Worm (Caenorhabditis elegans) whole organism, late embryonic: Measurements from ENCODE around the gene F10B5.2.

ENCODE experiments used
- C08G9.2 ChIP-seq: sonication (generic microtip); optimal IDR thresholded peaks from 2 replicates; lab custom pipeline; 2016; ENCODE audit warnings: mild to moderate bottlenecking, missing genetic modification characterization, moderate library complexity, missing compliant biosample characterization
- C38D4.7 ChIP-seq: fragments of 200-800 bp; sonication (Bioruptor generic); optimal IDR thresholded peaks from 2 replicates; lab custom pipeline; 2018; ENCODE audit warnings: mild to moderate bottlenecking, missing genetic modification characterization, moderate library complexity, missing compliant biosample characterization
- F13H6.1 ChIP-seq: sonication (generic microtip); optimal IDR thresholded peaks from 2 replicates; lab custom pipeline; 2016; ENCODE audit warnings: missing genetic modification characterization, missing compliant biosample characterization
- K09A11.1 ChIP-seq: sonication (generic microtip); optimal IDR thresholded peaks from 2 replicates; lab custom pipeline; 2017; ENCODE audit warnings: antibody characterized with exemption, mild to moderate bottlenecking, missing genetic modification characterization, missing compliant biosample characterization; ENCODE audit not compliant: insufficient read depth
- T23F11.4 ChIP-seq: fragments of 200-800 bp; sonication (Bioruptor generic); optimal IDR thresholded peaks from 2 replicates; lab custom pipeline; 2018; ENCODE audit warnings: mild to moderate bottlenecking, missing genetic modification characterization, missing compliant biosample characterization
- ahr-1 ChIP-seq: sonication (generic microtip); optimal IDR thresholded peaks from 2 replicates; lab custom pipeline; 2016; ENCODE audit warnings: missing genetic modification characterization, missing compliant biosample characterization
- ama-1 ChIP-seq: fragments of 150-350 bp; optimal IDR thresholded peaks from 2 replicates; lab custom pipeline; 2014
- ceh-14 ChIP-seq: sonication (generic microtip); optimal IDR thresholded peaks from 2 replicates; lab custom pipeline; 2016; ENCODE audit warnings: missing genotype, missing genetic modification characterization, missing compliant biosample characterization
- ceh-18 ChIP-seq: sonication (generic microtip); optimal IDR thresholded peaks from 2 replicates; lab custom pipeline; 2016; ENCODE audit warnings: missing genetic modification characterization, missing compliant biosample characterization
- ceh-2 ChIP-seq: sonication (generic microtip); optimal IDR thresholded peaks from 2 replicates; lab custom pipeline; 2016; ENCODE audit warnings: missing genotype, missing genetic modification characterization, missing compliant biosample characterization
- ceh-22 ChIP-seq: sonication (generic microtip); optimal IDR thresholded peaks from 2 replicates; lab custom pipeline; 2017; ENCODE audit warnings: missing biosample characterization, missing genetic modification characterization
- ceh-31 ChIP-seq: sonication (generic microtip); optimal IDR thresholded peaks from 2 replicates; lab custom pipeline; 2016; ENCODE audit warnings: missing genetic modification characterization, missing compliant biosample characterization
- ceh-34 ChIP-seq: sonication (generic microtip); optimal IDR thresholded peaks from 2 replicates; lab custom pipeline; 2016; ENCODE audit warnings: mild to moderate bottlenecking, missing genetic modification characterization, missing compliant biosample characterization
- ceh-48 ChIP-seq: sonication (generic microtip); optimal IDR thresholded peaks from 2 replicates; lab custom pipeline; 2016; ENCODE audit warnings: missing genetic modification characterization, inconsistent platforms, missing compliant biosample characterization
- ceh-6 ChIP-seq: fragments of 200-800 bp; sonication (Bioruptor generic); optimal IDR thresholded peaks from 2 replicates; lab custom pipeline; 2018; ENCODE audit warnings: mild to moderate bottlenecking, missing genetic modification characterization, missing compliant biosample characterization
- ceh-9 ChIP-seq: sonication (generic microtip); optimal IDR thresholded peaks from 2 replicates; lab custom pipeline; 2016; ENCODE audit warnings: mild to moderate bottlenecking, missing genetic modification characterization, inconsistent platforms, missing compliant biosample characterization
- che-1 ChIP-seq: sonication (generic microtip); optimal IDR thresholded peaks from 2 replicates; lab custom pipeline; 2016; ENCODE audit warnings: mild to moderate bottlenecking, missing genetic modification characterization, missing compliant biosample characterization
- dve-1 ChIP-seq: sonication (generic microtip); optimal IDR thresholded peaks from 2 replicates; lab custom pipeline; 2017; ENCODE audit warnings: antibody characterized with exemption, mild to moderate bottlenecking, missing genetic modification characterization, missing compliant biosample characterization
- elt-2 ChIP-seq: sonication (generic microtip); optimal IDR thresholded peaks from 2 replicates; lab custom pipeline; 2016; ENCODE audit warnings: missing genetic modification reagents, missing genetic modification characterization, missing compliant biosample characterization
- ets-4 ChIP-seq: sonication (generic microtip); optimal IDR thresholded peaks from 2 replicates; lab custom pipeline; 2016; ENCODE audit warnings: missing genetic modification characterization, missing compliant biosample characterization
- fax-1 ChIP-seq: sonication (generic microtip); optimal IDR thresholded peaks from 2 replicates; lab custom pipeline; 2016; ENCODE audit warnings: missing genotype, missing genetic modification characterization, missing compliant biosample characterization
- hlh-13 ChIP-seq: fragments of 200-800 bp; sonication (Bioruptor generic); optimal IDR thresholded peaks from 2 replicates; lab custom pipeline; 2018; ENCODE audit warnings: mild to moderate bottlenecking, missing genetic modification characterization, missing compliant biosample characterization
- hlh-6 ChIP-seq: sonication (generic microtip); optimal IDR thresholded peaks from 2 replicates; lab custom pipeline; 2016; ENCODE audit warnings: missing genotype, missing genetic modification characterization, missing compliant biosample characterization
- hlh-8 ChIP-seq: sonication (generic microtip); optimal IDR thresholded peaks from 2 replicates; lab custom pipeline; 2016; ENCODE audit warnings: missing genotype, missing genetic modification characterization, missing compliant biosample characterization
- lim-6 ChIP-seq: sonication (generic microtip); optimal IDR thresholded peaks from 2 replicates; lab custom pipeline; 2016; ENCODE audit warnings: missing genetic modification characterization, missing compliant biosample characterization
- lin-11 ChIP-seq: fragments of 200-800 bp; sonication (Bioruptor generic); optimal IDR thresholded peaks from 2 replicates; lab custom pipeline; 2018; ENCODE audit warnings: mild to moderate bottlenecking, missing genetic modification characterization, missing compliant biosample characterization
- madf-2 ChIP-seq: sonication (generic microtip); optimal IDR thresholded peaks from 2 replicates; lab custom pipeline; 2017; ENCODE audit warnings: missing genetic modification characterization, missing compliant biosample characterization
- mec-3 ChIP-seq: sonication (generic microtip); optimal IDR thresholded peaks from 2 replicates; lab custom pipeline; 2016; ENCODE audit warnings: borderline replicate concordance, missing genetic modification characterization, missing compliant biosample characterization
- nfya-1 ChIP-seq: sonication (generic microtip); optimal IDR thresholded peaks from 2 replicates; lab custom pipeline; 2017; ENCODE audit warnings: missing genetic modification characterization, mild to moderate bottlenecking, missing compliant biosample characterization, antibody characterized with exemption, moderate library complexity
- nhr-11 ChIP-seq: fragments of 150-350 bp; optimal IDR thresholded peaks from 2 replicates; lab custom pipeline; 2014; ENCODE audit warnings: missing biosample characterization, missing genetic modification characterization
- npax-4 ChIP-seq: sonication (generic microtip); optimal IDR thresholded peaks from 2 replicates; lab custom pipeline; 2016; ENCODE audit warnings: missing genetic modification characterization, missing compliant biosample characterization
- odd-2 ChIP-seq: sonication (generic microtip); optimal IDR thresholded peaks from 2 replicates; lab custom pipeline; 2017; ENCODE audit warnings: antibody characterized with exemption, mild to moderate bottlenecking, missing genetic modification characterization, missing compliant biosample characterization
- pag-3 ChIP-seq: sonication (generic microtip); optimal IDR thresholded peaks from 2 replicates; lab custom pipeline; 2016; ENCODE audit warnings: missing compliant biosample characterization, missing genetic modification characterization, borderline replicate concordance
- pat-9 ChIP-seq: fragments of 200-800 bp; sonication (Bioruptor generic); optimal IDR thresholded peaks from 2 replicates; lab custom pipeline; 2018; ENCODE audit warnings: mild to moderate bottlenecking, missing genetic modification characterization, moderate library complexity, missing compliant biosample characterization
- pax-1 ChIP-seq: fragments of 150-350 bp; optimal IDR thresholded peaks from 2 replicates; lab custom pipeline; 2014; ENCODE audit warnings: missing biosample characterization, missing genetic modification characterization
- pha-2 ChIP-seq: sonication (generic microtip); optimal IDR thresholded peaks from 2 replicates; lab custom pipeline; 2017; ENCODE audit warnings: mild to moderate bottlenecking, missing genetic modification characterization, missing compliant biosample characterization
- pqm-1 ChIP-seq: sonication (generic microtip); optimal IDR thresholded peaks from 2 replicates; lab custom pipeline; 2016; ENCODE audit warnings: missing genetic modification characterization, missing compliant biosample characterization
- pros-1 ChIP-seq: fragments of 150-350 bp; optimal IDR thresholded peaks from 2 replicates; lab custom pipeline; 2014; ENCODE audit warnings: missing biosample characterization, missing genetic modification reagents, missing genetic modification characterization
- rnt-1 ChIP-seq: sonication (generic microtip); optimal IDR thresholded peaks from 2 replicates; lab custom pipeline; 2016; ENCODE audit warnings: missing genetic modification characterization, missing compliant biosample characterization
- sdc-2 ChIP-seq: sonication (generic microtip); optimal IDR thresholded peaks from 2 replicates; lab custom pipeline; 2016; ENCODE audit warnings: missing genotype, missing genetic modification characterization, missing compliant biosample characterization
- tbx-2 ChIP-seq: sonication (generic microtip); optimal IDR thresholded peaks from 2 replicates; lab custom pipeline; 2016; ENCODE audit warnings: missing genetic modification characterization, missing compliant biosample characterization
- tbx-7 ChIP-seq: sonication (generic microtip); optimal IDR thresholded peaks from 2 replicates; lab custom pipeline; 2016; ENCODE audit warnings: missing genotype, missing genetic modification characterization, missing compliant biosample characterization
- ttx-3 ChIP-seq: sonication (generic microtip); optimal IDR thresholded peaks from 2 replicates; lab custom pipeline; 2016; ENCODE audit warnings: missing genetic modification reagents, missing genetic modification characterization, missing compliant biosample characterization
- unc-3 ChIP-seq, 2 experiments: fragments of 200-800 bp in 1 of 2; sonication (Bioruptor generic) in 1 of 2; sonication (generic microtip) in 1 of 2; conservative IDR thresholded peaks in 1 of 2; optimal IDR thresholded peaks in 1 of 2; 2 replicates each; pipeline versions ENCODE4 v1.3.6 to Lab custom; 2016 to 2022; ENCODE audit warnings: missing compliant biosample characterization in 2 of 2, missing genetic modification characterization in 2 of 2, missing genetic modification reagents in 1 of 2
- ztf-16 ChIP-seq: sonication (generic microtip); optimal IDR thresholded peaks from 2 replicates; lab custom pipeline; 2017; ENCODE audit warnings: missing genetic modification characterization, missing compliant biosample characterization

The F10B5.2 gene

DNA sequence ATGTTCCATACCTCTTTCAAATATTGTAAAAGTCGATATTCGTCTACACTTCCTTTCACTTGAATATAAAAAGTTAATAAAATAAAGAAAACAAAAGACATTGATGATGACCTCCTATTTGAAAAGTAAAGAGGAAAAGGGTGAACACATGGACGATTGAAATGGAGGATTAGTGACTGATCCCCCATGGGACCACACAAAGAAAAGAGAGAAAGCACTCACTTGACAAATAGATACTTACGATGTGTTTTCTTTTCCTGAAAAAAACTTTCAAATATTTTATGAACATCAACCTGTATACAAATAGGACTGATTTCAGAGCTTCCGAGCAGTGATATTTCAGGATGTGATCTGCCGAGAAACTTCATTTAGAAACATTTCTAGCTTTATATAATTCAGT is 32.5 kb downstream of the F10B5.2 start, which contains the start of gene acr-14:
Gene acr-14, minus strand, starts transcription at position 101 of the 400 bp plus-strand sequence.
- no peak for TF ChIP-seq rnt-1 (tag; lab: Kevin White, UChicago)
- TF ChIP-seq ceh-14 (tag; lab: Kevin White, UChicago), result no peak
- no peak for TF ChIP-seq che-1
- no peak for TF ChIP-seq pag-3
- TF ChIP-seq sdc-2, result no peak
- TF ChIP-seq fax-1 (tag; lab: Kevin White, UChicago), result no peak
- TF ChIP-seq ceh-31 (tag; lab: Kevin White, UChicago), result no peak
- TF ChIP-seq mec-3 (tag; lab: Kevin White, UChicago), result no peak
- TF ChIP-seq unc-3 (GFP tag; conservative IDR thresholded peaks at IDR 0.05; lab: Robert Waterston, UW), result no peak
- TF ChIP-seq unc-3 (tag; optimal IDR thresholded peaks at IDR 0.05; lab: Kevin White, UChicago), result no peak
- TF ChIP-seq ceh-22, result no peak

- no peak for TF ChIP-seq ceh-6
- TF ChIP-seq ceh-18 (tag; lab: Kevin White, UChicago), result no peak
- TF ChIP-seq pqm-1 (tag; lab: Kevin White, UChicago), result no peak
- TF ChIP-seq hlh-6 (tag; lab: Kevin White, UChicago), result no peak
- no peak for TF ChIP-seq ttx-3 (tag; lab: Kevin White, UChicago)
- no peak for TF ChIP-seq npax-4 (tag; lab: Kevin White, UChicago)
- TF ChIP-seq ahr-1 (tag; lab: Kevin White, UChicago), result no peak
- TF ChIP-seq pha-2 (tag; lab: Kevin White, UChicago), result no peak
- TF ChIP-seq lim-6 (tag; lab: Kevin White, UChicago), result no peak
- TF ChIP-seq odd-2 (tag; lab: Kevin White, UChicago), result no peak
- TF ChIP-seq madf-2 (tag; lab: Kevin White, UChicago), result no peak
- TF ChIP-seq C08G9.2 (tag; lab: Kevin White, UChicago), result no peak
- TF ChIP-seq F13H6.1 (tag; lab: Kevin White, UChicago), result no peak
- no peak for TF ChIP-seq ets-4 (tag; lab: Kevin White, UChicago)
These were observed 34.1 kb downstream of the F10B5.2 start for ce11 chrII:8178614-8179013.

- TF ChIP-seq pros-1 (tag; lab: Kevin White, UChicago) (no peak), T23F11.4 (GFP tag; lab: Kevin White, UChicago) (no peak), hlh-13 (no peak), unc-3 (GFP tag; conservative IDR thresholded peaks at IDR 0.05; lab: Robert Waterston, UW) (no peak), unc-3 (tag; optimal IDR thresholded peaks at IDR 0.05; lab: Kevin White, UChicago) (no peak)
These were observed 35.7 kb downstream of the F10B5.2 start, which contains the start of gene T05C12.4 for ce11 chrII:8180281-8180680. T05C12.4 (minus strand) TSS chrII:8180381.

DNA sequence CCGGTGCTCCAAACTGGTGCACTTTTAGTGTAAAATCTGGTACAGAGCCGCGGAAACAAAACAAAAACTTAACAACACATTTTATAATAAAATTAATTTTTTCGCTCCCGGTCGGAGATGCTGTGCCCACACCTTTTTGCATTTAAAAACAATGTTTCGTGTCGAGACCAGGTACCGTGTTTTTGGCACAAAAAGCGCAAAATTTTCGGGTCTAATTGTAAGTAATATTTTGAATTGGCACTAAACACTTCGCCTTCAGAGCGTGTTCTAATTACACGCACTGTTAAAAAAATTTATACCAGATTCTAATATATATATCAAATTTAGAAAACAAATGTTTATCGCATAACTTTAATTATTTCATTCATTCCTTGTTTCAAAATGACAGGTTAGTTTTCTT is 36.9 kb downstream of the F10B5.2 start, which contains the start of gene dylt-3:
Gene dylt-3, plus strand, starts transcription at position 301 of the 400 bp plus-strand sequence.
- TF ChIP-seq sdc-2 (no peak), tbx-7 (no peak), C38D4.7 (no peak), ceh-9 (tag; lab: Kevin White, UChicago) (no peak), pat-9 (no peak), ttx-3 (tag; lab: Kevin White, UChicago) (no peak)

DNA sequence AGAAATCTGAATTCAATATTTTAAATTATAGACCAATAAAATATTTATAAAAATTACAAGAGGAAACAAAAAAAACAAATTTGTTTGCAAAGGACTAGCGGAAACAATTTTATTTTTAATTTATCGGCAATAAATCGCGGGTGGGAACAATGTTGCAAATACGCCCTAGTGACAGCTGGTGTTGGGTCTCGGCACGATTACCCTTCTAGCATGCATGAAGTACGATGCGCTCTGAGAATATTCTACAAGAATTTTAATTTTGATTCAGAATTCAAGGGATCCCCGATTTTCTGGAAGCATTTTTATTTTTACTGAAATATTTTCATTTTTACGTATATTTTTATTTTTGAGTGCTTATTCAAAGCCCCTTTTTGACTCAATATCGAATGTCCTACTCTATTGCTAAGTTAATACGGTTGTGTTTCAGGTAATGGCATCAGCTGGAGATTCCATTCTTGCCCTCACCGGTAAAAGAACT is 40.5 kb downstream of the F10B5.2 start, which contains the start of the genes mig-5 and cct-1:
Gene mig-5, minus strand, starts transcription at position 8 of the 478 bp plus-strand sequence.
Gene cct-1, plus strand, starts transcription at position 428 of the 478 bp plus-strand sequence.
- peak; percentile 59 for TF ChIP-seq elt-2 (tag; lab: Kevin White, UChicago)
- peak; percentile 60 for TF ChIP-seq hlh-8 (tag; lab: Kevin White, UChicago)
- TF ChIP-seq ceh-18 (tag; lab: Kevin White, UChicago), result peak; percentile 92
- peak; percentile 69 for TF ChIP-seq rnt-1 (tag; lab: Kevin White, UChicago)
- peak; percentile 94 for TF ChIP-seq nfya-1
- TF ChIP-seq tbx-2 (tag; lab: Kevin White, UChicago), result peak; percentile 69
- no peak for TF ChIP-seq ama-1
- TF ChIP-seq ceh-2, result no peak
- TF ChIP-seq ceh-48 (tag; lab: Kevin White, UChicago), result peak; percentile 24
- TF ChIP-seq K09A11.1 (tag; lab: Kevin White, UChicago), result peak; percentile 0
- peak; percentile 33 for TF ChIP-seq dve-1 (tag; lab: Kevin White, UChicago)
- peak; percentile 31 for TF ChIP-seq fax-1 (tag; lab: Kevin White, UChicago)
- no peak for TF ChIP-seq nhr-11 (tag; lab: Kevin White, UChicago)
- peak; percentile 82 for TF ChIP-seq pax-1 (tag; lab: Kevin White, UChicago)
- peak; percentile 68 for TF ChIP-seq ceh-31 (tag; lab: Kevin White, UChicago)
- no peak for TF ChIP-seq lin-11 (tag; lab: Kevin White, UChicago)
- peak; percentile 69 for TF ChIP-seq ceh-34
- no peak for TF ChIP-seq ztf-16 (tag; lab: Kevin White, UChicago)
